Worm (Caenorhabditis elegans) whole organism, L4/young adult: ENCODE measurements around the gene ZC449.7.
A peak's percentile ranks its signal among the peaks of the same experiment; 100 is the strongest.

Source experiments
- W03F9.2 ChIP-seq: fragments of 150-350 bp; optimal IDR thresholded peaks from 2 replicates; lab custom pipeline; 2014; ENCODE audit warnings: missing biosample characterization, missing genetic modification characterization
- dao-5 ChIP-seq: sonication (generic microtip); optimal IDR thresholded peaks from 2 replicates; lab custom pipeline; 2016; ENCODE audit warnings: missing genotype, missing genetic modification characterization, moderate library complexity, missing compliant biosample characterization
- him-1 ChIP-seq: sonication (generic microtip); optimal IDR thresholded peaks from 2 replicates; lab custom pipeline; 2016; ENCODE audit warnings: missing genotype, missing genetic modification reagents, missing genetic modification characterization, missing compliant biosample characterization

Gene ZC449.7

DNA sequence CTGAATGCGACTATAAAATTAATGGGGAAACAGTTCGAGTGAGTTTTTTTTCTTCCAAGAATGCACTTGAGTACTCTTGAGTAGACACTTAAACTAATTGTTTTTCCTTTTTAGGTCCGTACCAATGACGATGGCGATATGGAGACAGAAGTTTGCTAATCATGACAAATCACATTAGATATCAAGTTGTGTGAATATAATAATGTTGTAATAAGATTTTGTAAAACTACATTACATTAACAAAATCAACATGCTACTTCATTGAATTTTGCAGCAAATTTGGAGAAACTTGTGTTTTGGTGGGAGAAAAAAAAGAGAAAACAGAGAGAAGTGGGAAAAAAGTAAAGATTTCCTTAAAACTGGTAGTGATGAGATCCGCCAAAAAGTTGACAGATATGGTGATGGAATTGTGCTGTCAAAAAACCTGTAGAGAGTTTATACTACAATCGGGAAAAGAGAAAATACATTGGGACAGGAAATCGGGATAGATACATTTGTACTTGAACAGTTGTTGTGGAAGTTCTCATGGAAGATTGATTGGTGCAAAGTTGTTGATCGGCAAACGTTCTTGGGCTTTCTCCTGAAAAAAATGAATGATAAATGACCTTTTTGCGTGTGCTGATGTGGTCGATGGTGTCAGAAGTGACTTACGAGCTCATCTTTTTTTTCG, 14.2 kb downstream of the ZC449.7 start:
- TF ChIP-seq him-1 (tag; lab: Kevin White, UChicago) (no peak), dao-5 (tag; lab: Kevin White, UChicago) (no peak), W03F9.2 (tag; lab: Kevin White, UChicago) (no peak)

DNA sequence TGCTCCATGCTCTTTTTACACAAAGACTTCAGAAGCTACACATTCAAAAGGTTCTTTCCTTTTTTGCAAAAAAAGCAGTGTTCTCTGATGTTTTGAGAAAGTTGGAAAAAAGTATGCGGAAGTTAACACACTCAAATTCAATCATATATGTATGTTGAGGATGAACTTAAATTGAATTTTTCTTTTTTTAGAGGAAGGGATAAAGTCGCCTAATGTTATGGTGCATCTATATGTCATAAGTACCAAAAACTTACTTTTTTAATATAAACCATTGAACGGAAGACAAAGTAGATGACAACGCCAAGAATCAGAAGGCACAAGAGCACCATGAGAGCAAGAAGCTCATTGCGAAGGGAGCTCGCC, 14.7 kb downstream of the ZC449.7 start:
- TF ChIP-seq dao-5 (tag; lab: Kevin White, UChicago) (no peak), W03F9.2 (tag; lab: Kevin White, UChicago) (no peak), him-1 (tag; lab: Kevin White, UChicago) (no peak)

DNA sequence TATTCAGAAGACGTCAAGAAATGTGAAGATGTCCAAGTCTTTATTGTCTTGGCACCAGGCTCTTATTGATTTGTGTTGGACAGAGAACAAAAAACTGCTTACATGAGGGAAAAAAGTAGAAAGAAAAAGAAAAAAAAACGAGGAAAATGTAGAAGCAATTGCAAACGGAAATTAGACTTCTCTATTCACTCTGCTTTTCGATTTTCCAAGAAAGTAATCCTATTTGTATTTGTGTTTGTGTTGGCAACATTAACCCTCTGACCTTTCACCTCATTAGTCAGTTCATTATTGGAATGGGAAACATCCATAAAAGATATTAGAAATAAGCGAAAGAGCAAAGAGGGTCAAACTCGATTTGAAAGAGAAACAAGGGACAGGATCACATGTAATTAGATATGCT, 17.9 kb downstream of the ZC449.7 start:
- TF ChIP-seq him-1 (tag; lab: Kevin White, UChicago) = no peak
- TF ChIP-seq dao-5 (tag; lab: Kevin White, UChicago) = no peak
- no peak for TF ChIP-seq W03F9.2 (tag; lab: Kevin White, UChicago)

DNA sequence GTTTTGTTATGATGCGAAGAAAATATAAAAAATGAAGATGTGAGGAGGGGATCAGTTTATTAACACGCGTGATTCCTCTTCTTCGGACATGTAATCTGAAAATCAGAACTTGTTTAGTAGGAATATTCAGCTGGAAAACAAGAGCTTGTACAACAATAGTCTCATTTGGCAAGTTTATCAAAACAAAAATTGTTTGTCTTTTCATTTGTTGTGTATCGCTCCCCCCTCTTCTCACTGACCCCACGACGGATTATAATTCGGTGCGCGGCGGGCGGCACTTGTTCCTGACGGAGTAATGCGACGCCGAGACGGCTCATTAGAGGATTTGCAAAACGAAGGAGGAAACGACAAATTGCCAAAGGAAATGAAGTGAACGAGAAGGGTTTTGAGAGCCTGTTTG, 20.0 kb downstream of the ZC449.7 start, which contains the start of gene ZC449.4:
ZC449.4 (minus strand) TSS at position 101 of the 400 bp plus-strand sequence.
- TF ChIP-seq W03F9.2 (tag; lab: Kevin White, UChicago) = no peak
- no peak for TF ChIP-seq dao-5 (tag; lab: Kevin White, UChicago)
- TF ChIP-seq him-1 (tag; lab: Kevin White, UChicago) = no peak

DNA sequence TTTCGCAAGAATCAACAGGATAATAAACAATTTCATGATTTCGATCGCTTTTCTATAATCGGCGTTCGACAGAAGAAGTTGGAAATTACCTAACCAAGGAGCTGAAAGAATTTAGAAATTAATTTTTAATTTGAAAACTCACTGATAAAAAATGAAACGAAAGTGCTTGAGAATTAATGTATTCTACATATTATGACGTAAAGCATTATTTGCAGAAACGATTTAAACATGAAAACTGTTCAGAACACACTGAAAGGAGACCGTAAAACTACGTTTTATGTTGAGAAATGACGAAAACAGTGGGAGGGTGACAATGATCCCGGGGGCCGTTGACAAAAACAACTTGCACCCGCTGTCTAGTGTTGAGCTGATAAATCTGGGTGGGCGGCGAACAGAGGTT, 23.8 kb downstream of the ZC449.7 start, which contains the start of gene ZC449.5:
ZC449.5 (minus strand) TSS at position 101 of the 400 bp plus-strand sequence.
- TF ChIP-seq dao-5 (tag; lab: Kevin White, UChicago) (no peak), W03F9.2 (tag; lab: Kevin White, UChicago) (no peak), him-1 (tag; lab: Kevin White, UChicago) (no peak)

DNA sequence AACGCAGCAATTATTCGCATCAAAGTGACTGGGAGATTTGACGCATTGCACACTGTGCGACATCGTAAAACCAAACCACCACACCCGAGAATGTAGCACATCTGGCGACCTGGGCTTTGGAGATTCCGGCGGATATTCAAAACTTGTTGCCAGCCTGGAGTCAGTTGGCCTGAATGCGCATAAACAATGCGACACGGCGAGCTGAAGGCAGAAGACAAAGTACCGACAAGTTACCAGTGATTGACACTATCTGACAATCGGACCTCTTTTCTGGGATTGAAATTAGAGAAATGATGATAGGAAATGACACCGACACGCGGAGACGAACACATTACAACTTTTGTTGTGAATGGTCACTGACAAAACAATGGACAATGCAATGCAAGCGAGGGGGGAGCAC, 24.9 kb downstream of the ZC449.7 start:
- TF ChIP-seq W03F9.2 (tag; lab: Kevin White, UChicago) (no peak), him-1 (tag; lab: Kevin White, UChicago) (no peak), dao-5 (tag; lab: Kevin White, UChicago) (no peak)

DNA sequence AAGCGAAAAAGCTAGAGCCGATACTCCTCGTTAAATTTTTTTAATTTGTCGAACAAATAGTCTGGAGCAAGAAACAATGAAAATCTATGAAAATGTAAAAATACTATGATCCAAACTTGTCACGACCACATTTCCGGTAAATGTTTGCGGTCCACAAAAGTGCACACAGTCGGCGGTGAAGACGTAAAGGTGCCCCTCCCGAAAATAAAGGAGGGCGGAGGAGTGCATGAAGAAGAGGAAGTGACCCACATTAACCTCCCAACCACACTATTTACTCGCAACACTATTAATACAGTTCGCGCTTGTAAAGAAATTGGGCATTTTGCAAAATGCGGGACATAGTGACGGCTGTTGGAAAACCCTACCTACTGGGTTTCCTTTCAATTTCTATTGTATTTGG, 26.2 kb downstream of the ZC449.7 start:
- TF ChIP-seq W03F9.2 (tag; lab: Kevin White, UChicago) (no peak), dao-5 (tag; lab: Kevin White, UChicago) (no peak), him-1 (tag; lab: Kevin White, UChicago) (no peak)

DNA sequence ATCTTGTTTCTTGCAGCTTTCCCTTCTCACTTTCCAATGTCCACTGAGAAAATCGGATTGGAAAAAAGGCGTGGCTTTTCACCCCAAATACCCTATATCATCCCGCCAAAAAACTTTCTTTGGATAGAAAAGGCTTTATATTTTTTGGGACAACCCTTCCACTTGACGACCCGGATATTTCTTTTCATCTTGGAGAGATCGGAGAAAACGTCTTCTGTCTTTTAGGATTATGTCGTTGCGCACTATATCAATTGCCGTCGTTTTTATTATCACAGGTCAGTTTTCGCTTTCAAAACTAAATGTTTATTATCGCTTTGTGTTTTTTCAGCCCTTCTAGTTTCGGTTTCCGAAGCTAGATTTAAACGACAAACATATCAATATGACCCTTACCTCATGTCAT, 30.0 kb downstream of the ZC449.7 start, which contains the start of gene Y64H9A.2:
Y64H9A.2 (plus strand) TSS at position 90 of the 400 bp plus-strand sequence.
- TF ChIP-seq dao-5 (tag; lab: Kevin White, UChicago) = no peak
- no peak for TF ChIP-seq W03F9.2 (tag; lab: Kevin White, UChicago)
- no peak for TF ChIP-seq him-1 (tag; lab: Kevin White, UChicago)

DNA sequence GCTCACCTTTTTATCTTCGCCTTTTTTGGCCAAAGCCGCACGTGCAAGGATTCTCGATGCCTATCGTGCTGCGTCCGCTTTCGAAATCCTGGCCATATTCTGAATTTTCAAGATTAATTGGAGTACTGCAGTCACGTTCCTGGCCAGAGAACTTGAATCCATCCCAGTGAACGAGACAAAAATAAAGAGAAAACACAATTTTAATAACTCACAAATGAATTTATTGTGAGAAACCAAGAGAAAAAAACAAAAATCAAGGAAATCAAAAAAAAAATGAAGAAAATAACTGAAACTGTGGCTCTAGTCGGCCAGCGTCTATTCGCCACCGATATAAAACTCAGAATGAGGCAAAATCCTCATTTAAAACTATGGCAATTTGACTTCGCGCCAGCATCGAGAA, 45.3 kb downstream of the ZC449.7 start, which contains the start of gene C24H10.4:
C24H10.4 (minus strand) TSS at position 101 of the 400 bp plus-strand sequence.
- TF ChIP-seq W03F9.2 (tag; lab: Kevin White, UChicago) (no peak), him-1 (tag; lab: Kevin White, UChicago) (no peak), dao-5 (tag; lab: Kevin White, UChicago) (no peak)

DNA sequence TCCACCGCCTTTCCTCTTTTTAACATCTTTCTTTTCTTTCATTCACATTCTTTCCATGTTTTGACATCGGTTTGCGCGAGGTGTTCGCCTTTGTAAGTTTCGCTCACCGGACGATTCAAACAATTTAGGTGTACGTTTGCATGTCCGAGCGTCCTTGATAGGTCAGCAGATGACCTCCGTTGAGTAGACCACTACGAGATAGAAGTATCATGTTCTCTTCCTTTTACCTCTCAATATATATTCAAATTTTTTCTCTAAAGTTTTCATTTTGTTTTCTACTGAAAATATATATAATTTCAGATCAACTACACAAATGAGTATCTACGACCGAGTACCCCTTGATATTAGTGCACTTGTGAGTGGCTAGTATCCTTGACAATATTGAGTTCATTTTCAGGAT, 46.9 kb downstream of the ZC449.7 start, which contains the start of gene C24H10.3:
C24H10.3 (plus strand) TSS at position 301 of the 400 bp plus-strand sequence.
- TF ChIP-seq W03F9.2 (tag; lab: Kevin White, UChicago) (no peak), dao-5 (tag; lab: Kevin White, UChicago) (no peak), him-1 (tag; lab: Kevin White, UChicago) (no peak)

DNA sequence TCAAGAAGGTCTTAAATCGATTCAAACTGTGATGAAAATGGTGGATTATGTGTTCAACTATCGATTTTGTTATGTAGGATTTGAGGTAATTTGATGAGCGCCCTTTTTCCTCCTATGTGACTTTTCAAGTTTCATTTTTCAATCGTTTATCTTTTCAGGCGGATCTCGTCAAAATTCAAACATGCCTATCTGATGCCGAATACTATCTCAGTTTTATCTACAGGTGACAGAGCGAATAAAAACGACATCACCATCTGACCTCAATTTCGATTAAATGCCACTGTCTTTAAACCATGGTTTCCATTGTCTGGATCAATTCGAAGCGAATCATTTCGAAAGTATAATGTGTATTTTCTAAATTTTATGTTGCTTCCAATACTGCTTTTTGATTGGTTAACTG, 47.9 kb downstream of the ZC449.7 start:
- no peak for TF ChIP-seq W03F9.2 (tag; lab: Kevin White, UChicago)
- TF ChIP-seq dao-5 (tag; lab: Kevin White, UChicago) = no peak
- no peak for TF ChIP-seq him-1 (tag; lab: Kevin White, UChicago)

DNA sequence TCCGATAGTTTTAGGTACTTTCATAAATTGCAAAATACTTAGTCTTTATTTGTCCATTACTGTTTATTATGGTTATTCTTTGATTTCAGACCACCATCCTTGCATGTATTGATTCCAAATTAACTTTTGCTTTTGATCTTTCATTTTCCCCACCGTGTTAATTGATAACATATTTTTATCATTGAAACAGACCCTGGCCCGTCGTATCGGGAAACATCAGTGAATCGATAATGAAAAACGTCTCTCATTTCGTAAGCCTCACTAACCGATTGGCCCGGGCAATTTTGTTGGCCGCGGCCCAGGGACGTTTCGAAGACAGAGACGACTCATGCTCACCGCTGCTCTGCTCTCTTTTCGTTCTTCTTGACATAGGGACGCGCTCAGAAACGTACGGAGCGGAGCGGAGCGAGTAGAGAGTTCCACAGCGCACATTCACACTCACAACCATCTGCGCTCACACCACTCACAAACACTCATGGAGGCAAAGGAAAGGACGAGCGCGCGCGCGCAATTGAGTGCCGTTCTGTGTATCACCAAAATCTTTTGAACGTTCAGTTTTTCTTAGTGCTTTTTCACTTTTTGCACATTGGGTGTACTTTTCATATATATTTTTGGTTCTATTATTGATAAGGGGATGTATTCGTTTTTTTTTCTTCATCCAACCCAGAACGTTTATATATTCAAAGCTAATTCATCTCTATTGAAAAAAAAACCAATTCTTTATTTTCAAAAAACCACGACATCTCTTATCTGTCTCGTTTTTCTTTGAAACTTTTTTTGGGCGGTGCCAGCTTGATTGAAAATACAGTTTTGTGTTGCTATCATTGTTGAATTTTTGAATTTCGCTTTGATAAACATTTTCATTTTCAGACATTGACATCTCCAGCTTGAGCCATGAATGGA, 50.1 kb downstream of the ZC449.7 start, which contains the start of gene C24H10.2:
C24H10.2 (plus strand) TSS at position 853 of the 903 bp plus-strand sequence.
- TF ChIP-seq dao-5 (tag; lab: Kevin White, UChicago) (no peak), him-1 (tag; lab: Kevin White, UChicago) (peak; percentile 3)
